Fruit fly (Drosophila melanogaster): Measurements from ENCODE around the gene ClpX.

The ClpX gene

DNA sequence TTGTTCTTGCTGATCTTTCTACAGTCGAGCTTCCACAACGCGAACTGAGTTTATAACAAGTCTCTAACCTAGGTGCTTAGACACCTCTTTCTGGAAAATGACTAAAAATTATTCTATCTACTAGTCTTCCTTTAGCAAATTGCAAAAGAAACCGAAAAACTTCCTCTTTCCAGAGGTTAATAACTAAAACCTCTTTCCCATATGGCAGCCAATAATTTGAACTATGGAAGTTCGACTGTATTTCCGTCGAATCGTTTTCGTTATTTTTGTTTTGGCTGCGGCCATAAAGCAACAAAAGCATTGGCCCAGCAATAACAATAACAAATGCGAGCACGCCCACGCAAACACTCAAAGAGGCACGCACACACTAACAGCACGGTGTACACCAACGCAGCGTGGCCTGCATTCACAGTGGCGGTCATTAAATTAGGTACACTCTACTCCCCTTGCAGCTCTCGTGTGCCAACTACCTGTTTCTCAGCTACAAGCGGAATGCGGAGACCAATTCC is 23.0 kb downstream of the ClpX start:
- no peak for TF ChIP-seq CG8478 (optimal IDR thresholded peaks at IDR 0.05)
- TF ChIP-seq CTCF (optimal IDR thresholded peaks at IDR 0.05), result no peak

DNA sequence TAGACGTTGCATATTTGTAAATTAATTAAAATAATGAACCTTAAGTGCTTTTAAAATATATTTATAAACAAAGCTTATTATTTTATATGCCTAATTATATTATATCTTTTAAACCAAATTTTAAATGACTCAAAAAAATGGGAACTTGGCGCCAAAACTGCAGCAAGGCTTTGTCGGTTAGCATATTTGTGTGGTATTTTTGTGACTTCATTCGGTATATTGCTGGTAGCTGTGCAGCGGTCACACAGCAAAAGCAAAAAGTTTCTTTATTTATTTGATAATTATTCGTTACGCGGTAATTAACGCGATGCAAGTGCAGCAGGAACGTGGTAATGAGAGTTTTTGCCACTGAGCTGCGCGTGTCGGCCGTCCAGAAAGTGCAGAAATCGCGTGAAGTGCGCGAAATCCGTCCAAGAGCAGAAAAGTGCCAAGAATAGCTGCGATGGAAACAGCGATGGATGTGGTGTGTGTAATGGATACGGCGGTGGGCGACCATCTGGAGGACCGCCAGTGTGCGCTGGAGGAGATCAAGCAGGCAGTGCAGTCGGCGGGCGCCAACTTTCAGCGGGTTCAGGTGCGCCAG is 23.9 kb downstream of the ClpX start, which contains the start of gene Ask1:
TSS of gene Ask1 (plus strand) at position 250 of the 583 bp plus-strand sequence.
- TF ChIP-seq CG8478 (optimal IDR thresholded peaks at IDR 0.05) (no peak), CTCF (optimal IDR thresholded peaks at IDR 0.05) (no peak)

DNA sequence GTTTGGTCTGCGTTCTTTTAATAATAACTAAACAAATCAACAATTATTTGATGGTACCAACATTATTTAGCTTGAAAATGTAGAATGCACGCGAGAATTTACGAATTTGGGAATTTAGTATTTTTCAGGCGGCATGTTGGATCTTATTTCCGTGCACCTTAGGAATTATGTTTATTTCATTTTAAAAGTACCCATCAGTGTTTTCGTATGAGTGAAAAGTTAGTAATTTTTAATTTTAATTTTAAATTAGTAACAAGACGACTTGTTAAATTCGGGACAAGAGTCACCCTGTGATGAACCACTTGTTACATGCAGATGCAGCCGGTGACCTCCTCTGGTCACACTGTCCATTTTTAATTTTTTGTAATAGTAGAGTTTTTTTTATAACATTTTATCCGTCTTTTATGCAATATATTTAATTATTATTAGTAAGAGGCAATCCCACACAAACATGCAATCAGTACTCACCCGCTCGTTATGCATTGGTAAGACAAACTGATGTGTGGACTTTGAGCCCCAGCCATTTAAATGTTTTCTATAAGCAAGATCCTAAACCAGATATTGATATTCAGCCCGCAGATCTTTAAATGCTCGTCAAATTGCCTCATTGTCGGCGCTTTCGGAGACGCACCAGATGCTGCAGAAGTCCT is 25.9 kb downstream of the ClpX start, which contains the start of the genes CG17186 and Arc42:
TSS of gene CG17186 (minus strand) at position 88 of the 650 bp plus-strand sequence.
TSS of gene Arc42 (plus strand) at position 311 of the 650 bp plus-strand sequence.
- no peak for TF ChIP-seq CG8478 (optimal IDR thresholded peaks at IDR 0.05)

DNA sequence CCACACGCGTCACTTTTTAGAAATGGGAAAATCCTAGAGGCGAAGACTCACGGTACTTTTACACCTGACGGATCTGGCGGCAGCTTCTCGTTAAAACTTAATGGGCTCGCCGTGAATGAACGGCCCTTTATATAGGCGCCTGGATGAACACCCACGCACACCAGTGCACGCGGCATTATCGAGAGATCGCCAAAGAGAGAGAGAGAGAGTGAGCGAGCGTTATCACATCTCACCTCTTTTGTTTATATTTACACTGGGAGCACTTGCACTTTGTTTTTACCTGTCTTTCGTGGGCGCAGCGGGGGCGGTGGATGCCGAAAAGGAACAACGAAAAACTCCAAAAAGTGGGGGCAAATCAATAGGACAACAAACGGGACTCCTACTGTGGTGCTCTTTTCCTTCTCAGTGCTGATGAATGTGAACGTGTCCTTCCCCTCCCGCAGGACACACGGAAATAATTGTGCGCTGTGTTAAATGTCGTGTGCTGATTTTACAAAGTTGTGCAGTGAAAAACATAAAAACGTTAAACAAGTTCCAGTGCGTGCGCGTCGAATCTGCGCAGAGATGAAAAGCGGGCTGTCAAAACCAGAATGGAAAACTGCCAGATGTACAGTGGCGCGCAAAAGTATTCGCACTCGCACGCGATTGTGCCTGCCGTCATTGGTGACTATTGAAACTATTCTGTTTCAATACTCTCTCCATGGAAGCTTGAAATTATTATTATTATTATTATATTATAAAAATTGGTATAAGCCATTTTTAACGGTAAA is 28.2 kb downstream of the ClpX start, which contains the start of gene Mrp5:
TSS of gene Mrp5 (minus strand) at position 561 of the 770 bp plus-strand sequence.
- TF ChIP-seq CTCF (optimal IDR thresholded peaks at IDR 0.05) (no peak), CG8478 (optimal IDR thresholded peaks at IDR 0.05) (no peak)

DNA sequence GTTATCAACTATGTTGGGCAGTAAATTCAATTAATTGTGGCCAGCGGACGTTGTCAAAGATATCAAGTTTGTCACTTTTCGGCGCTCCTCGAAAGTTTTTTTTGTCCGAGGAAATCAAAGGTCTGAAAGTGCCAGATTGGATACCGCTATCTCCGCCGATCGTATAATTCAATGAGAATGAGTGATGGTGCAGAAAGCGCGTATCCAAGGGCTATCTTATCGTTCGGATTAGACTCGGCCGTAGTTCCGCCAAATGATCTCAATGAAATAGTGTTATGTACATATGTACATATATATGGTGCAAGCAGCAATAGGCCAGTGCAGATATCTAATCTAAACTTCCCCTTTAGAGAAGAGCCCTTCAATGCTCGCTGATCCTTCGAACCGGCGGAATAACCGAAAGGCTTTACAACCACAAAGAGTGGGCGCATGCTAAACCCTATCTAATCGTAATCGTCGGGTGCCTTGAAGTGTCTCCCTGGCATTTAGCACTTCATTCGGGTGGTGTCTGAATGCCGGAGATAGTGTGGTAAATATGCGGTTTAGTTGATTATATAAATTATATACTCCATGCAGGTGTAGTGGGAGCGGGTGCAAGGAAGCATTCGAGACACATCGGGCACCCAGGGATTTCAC is 30.3 kb downstream of the ClpX start:
- TF ChIP-seq CG8478 (optimal IDR thresholded peaks at IDR 0.05) (no peak), CTCF (optimal IDR thresholded peaks at IDR 0.05) (no peak)

DNA sequence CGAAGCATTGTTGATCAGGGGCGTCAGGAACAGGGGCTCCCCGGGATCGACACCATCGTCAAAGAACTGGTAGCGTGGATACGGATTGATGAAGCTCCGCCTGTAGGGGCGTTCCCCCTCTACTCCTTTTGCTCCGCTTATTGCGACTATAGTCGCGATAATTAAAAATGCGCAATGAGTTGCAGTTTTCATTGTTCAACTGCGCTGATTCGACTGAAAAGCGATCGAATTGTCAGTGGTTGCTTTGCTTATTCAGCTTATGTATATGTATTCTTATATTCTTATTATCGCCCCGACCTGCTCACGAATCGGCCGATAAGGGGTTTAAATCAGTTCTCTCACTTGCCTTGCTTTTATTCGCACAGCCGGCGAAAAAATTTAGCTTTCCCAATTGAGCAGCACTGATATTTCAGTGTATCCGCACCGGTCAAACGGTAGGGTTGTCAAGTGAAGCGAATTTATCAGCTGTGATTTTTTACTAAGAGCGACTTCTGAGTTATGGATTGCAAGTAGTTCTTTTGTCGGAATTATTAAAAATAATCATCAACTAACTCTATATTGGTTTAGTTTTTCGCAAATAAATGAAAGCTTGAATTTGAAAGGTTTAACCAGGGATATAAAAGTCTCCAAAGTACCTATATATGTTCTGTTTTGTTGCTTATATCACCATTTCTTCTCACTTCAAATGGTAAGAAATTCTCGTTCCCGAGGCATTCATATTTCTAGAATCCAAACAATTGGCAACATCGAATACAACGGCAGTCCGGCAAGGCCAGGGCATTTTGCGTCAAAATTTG is 39.3 kb downstream of the ClpX start, which contains the start of the genes CG4572 and CG4686:
TSS of gene CG4572 (minus strand) at position 415 of the 797 bp plus-strand sequence.
TSS of gene CG4686 (plus strand) at position 518 of the 797 bp plus-strand sequence.
- no peak for TF ChIP-seq CG8478 (optimal IDR thresholded peaks at IDR 0.05)
- TF ChIP-seq CTCF (optimal IDR thresholded peaks at IDR 0.05), result no peak

DNA sequence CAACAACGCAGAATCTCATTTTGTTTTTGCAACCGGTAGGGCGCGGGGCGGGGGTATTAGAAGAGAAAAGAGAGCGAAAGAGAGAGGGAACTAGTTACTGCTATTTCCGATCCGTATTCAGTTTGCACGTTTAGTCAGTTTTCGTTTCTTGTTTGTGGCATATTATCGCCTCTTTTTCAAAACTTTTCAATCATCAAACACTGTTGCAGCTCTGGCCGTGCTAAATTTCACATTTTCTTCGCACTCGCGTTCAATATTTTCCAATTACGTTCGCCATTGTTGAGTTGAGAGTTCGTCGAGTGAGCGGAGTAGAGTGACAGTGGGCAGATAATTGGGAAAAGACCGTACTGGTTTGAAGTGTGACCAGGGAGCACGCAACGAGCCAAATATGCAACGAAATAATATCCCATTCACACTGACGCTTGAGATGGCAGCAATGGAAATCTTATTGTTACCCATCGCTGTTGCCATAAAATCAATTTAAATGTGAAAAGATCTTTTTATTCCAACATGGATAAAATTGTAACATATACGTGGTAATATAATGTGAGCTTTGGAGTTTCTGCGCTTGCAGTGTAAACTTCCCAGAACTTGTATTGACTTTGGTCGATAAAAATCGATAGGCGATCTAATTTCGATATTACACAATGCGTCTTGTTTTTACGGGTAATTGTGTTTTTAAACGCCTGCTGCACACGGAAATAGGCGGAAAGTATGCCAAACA is 42.3 kb downstream of the ClpX start, which contains the start of the genes Ire1 and Mrm2:
TSS of gene Ire1 (minus strand) at position 296 of the 724 bp plus-strand sequence.
TSS of gene Mrm2 (plus strand) at position 615 of the 724 bp plus-strand sequence.
- TF ChIP-seq CG8478 (optimal IDR thresholded peaks at IDR 0.05) (no peak), CTCF (optimal IDR thresholded peaks at IDR 0.05) (peak; percentile 8 to 31)

DNA sequence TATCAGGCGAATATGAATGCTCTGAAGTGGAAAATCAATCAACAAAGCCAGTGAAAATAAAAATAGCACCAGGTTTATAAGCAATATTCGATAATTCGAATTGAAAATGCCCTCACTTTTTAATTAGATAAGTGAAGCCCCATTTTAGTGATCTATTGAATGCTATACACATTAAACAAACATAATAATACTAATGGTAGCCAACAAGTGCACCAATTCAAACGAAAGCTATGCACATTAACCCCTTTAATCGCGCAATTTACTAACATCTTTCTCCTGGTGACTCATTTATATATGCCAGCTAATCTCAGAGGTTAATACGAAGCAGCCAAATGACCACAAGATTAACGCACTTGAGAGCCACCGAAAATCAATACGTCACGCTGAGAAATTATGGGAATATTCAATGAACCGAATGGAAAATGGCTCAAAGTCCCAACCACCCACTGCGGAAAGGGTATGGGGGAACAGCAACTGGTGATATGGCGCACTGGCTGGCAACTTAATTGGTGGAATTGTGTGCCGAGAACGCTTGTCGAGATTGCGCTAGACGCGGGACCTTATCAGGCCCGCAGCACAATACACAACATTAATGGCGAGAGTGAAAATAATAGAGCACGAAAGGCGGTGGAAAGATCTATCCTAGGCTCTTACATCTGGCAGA is 44.0 kb downstream of the ClpX start:
- TF ChIP-seq CG8478 (optimal IDR thresholded peaks at IDR 0.05), result no peak

DNA sequence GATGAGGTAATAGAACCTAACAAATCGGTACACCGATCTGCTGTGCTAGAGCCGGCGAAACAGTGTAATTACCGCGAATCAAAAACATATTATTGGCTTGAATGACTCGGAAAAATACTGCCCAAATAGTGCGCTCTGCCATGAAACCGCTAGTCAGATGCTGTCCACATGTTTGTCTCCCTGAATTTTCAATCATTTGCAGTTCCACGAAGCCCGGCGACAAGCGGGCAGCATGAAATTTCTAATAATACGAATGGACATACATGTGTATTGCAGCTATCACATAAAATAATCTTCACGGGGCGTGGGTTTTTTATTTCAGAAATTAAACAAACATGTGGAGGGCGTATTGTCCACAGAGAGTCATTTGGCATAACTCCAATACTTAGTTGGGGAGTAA is 44.5 kb downstream of the ClpX start:
- TF ChIP-seq CG8478 (optimal IDR thresholded peaks at IDR 0.05), result no peak
- TF ChIP-seq CTCF (optimal IDR thresholded peaks at IDR 0.05), result no peak

DNA sequence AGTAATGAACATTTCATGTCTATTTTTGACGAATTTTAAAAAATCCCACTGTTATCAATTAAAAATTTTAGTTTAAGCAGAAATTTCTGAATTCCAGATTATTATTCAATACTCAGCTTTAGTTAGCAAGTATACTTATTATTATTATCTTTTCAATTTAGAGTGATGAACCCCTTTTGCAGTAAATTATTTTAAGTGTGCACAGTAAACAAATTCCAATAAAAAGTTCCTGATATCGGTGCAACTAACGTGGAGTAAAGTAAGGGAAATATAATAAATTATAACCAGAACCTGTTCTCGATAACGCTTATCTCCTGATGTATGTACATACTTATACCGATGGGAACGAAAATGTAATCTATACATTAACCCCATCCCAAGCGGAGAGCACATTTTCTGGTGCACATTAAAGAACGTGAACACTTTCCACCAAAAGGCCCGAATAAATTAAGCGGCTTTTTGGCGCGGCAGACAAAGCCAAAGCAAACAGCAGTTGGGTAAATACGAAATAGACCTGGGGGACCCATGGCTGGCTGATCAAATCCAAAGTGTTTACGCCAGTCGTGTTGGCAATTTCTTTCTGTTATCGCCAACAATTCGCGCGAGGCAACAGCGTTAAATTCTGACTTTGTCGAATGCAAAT is 45.4 kb downstream of the ClpX start:
- TF ChIP-seq CG8478 (optimal IDR thresholded peaks at IDR 0.05) (no peak), CTCF (optimal IDR thresholded peaks at IDR 0.05) (no peak)

DNA sequence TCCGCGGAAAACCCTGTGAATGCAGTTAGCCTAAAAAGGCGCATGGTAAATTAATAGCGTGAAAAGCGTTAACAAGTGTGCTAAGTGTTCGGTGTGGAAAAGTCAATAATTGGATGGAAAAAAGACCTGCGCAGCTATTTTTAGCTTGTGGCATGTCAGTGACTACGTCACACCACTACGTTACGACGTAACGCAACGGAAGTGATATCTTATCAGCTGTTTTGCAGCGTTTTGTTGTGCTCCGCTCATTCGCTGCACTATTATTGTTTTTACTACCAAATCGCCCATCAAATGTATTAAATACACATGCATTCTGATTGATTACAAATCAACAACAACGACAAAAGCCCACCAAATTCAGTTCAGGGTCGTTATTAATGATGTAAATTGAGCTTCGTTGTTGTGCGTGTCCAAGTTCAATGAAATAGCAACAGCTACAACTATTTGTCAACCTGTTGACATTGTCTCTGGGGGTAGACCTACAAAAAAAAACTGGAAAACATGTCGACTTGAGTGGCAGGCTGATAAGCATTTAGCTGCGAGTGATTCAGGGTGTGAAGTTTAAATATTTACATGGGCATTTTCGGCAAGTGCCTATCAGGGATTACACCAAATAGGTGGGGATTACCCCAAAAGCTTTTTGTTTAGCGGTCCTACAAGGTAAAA is 55.8 kb downstream of the ClpX start:
- TF ChIP-seq CG8478 (optimal IDR thresholded peaks at IDR 0.05) (no peak), CTCF (optimal IDR thresholded peaks at IDR 0.05) (no peak)
